Fruit fly (Drosophila melanogaster) whole organism: Measurements from ENCODE around the gene CG6689.

Experiments
- CG8478 ChIP-seq: fragments of >200 bp; optimal IDR thresholded peaks from 2 replicates; lab custom pipeline; 2018; ENCODE audit warnings: inconsistent platforms
- psq ChIP-seq: fragments of >200 bp; optimal IDR thresholded peaks from 2 replicates; lab custom pipeline; 2017

dm6 chr3R:11214449-11214950 is 5.4 kb downstream of the CG6689 start, which contains the start of gene ZnT86D:
- TF ChIP-seq CG8478 (lab: Kevin White, UChicago) (no peak), psq (no peak)
